Fruit fly (Drosophila melanogaster): ENCODE results near the gene Cyp4g1.

DNA sequence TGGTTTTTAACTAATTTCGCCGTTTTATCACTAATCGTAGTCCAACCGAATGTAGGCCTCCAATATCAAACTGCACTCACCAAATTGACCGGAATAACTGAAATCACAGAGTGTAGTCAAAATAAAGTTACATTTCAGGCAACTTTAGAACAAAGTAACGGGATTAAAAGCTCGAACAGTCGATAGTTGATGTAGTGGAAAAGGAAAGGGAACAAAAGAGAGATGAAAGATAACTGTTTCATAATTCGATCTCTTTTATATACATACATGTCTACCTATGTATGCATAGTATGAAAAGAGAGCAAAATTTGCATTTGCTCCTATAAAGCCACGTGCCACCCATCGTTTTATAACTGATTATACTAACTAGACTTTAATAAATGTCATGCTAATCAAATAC is 1.5 kb upstream of the Cyp4g1 start, which contains the start of gene CG32816:
- TF ChIP-seq CG3032 (tag; optimal IDR thresholded peaks at IDR 0.05) (no peak), fkh (GFP tag; optimal IDR thresholded peaks at IDR 0.05) (no peak), Blimp-1 (GFP tag; optimal IDR thresholded peaks at IDR 0.05) (no peak)
